Worm (Caenorhabditis elegans) whole organism, young adult: ENCODE results near the gene byn-1.

Source experiments
- B0035.1 ChIP-seq: sonication (generic microtip); optimal IDR thresholded peaks from 2 replicates; lab custom pipeline; 2016; ENCODE audit warnings: missing genetic modification characterization, mild to moderate bottlenecking, missing compliant biosample characterization, missing genotype, missing genetic modification reagents
- B0336.3 ChIP-seq: fragments of 200-800 bp; sonication (Bioruptor generic); IDR thresholded peaks from 2 replicates; pipeline ENCODE4 v1.3.6; 2022; ENCODE audit warnings: missing genetic modification characterization, missing compliant biosample characterization
- F23B12.7 ChIP-seq: sonication (generic microtip); optimal IDR thresholded peaks from 2 replicates; lab custom pipeline; 2017; ENCODE audit warnings: missing genetic modification characterization, mild to moderate bottlenecking, missing compliant biosample characterization, antibody characterized with exemption, moderate library complexity; ENCODE audit not compliant: insufficient read depth
- F33H1.4 ChIP-seq: fragments of 200-800 bp; sonication (Bioruptor generic); IDR thresholded peaks from 2 replicates; pipeline ENCODE4 v1.3.6; 2022; ENCODE audit warnings: missing genetic modification reagents, missing genetic modification characterization, missing compliant biosample characterization
- Y53F4B.3 ChIP-seq: fragments of 200-800 bp; sonication (Bioruptor generic); IDR thresholded peaks from 2 replicates; pipeline ENCODE4 v1.3.6; 2022; ENCODE audit warnings: missing genetic modification reagents, missing genetic modification characterization, missing compliant biosample characterization
- Y56A3A.18 ChIP-seq: fragments of 200-800 bp; sonication (Bioruptor generic); IDR thresholded peaks from 2 replicates; pipeline ENCODE4 v1.3.6; 2022; ENCODE audit warnings: missing genetic modification reagents, missing genetic modification characterization, missing compliant biosample characterization
- dpff-1 ChIP-seq: sonication (generic microtip); optimal IDR thresholded peaks from 2 replicates; lab custom pipeline; 2017; ENCODE audit warnings: mild to moderate bottlenecking, missing genetic modification characterization, missing compliant biosample characterization
- lag-1 ChIP-seq: fragments of 200-800 bp; sonication (Bioruptor generic); IDR thresholded peaks from 2 replicates; pipeline ENCODE4 v1.3.6; 2022; ENCODE audit warnings: missing genetic modification reagents, missing genetic modification characterization, missing compliant biosample characterization
- nfya-2 ChIP-seq: fragments of 200-800 bp; sonication (Bioruptor generic); IDR thresholded peaks from 2 replicates; pipeline ENCODE4 v1.3.6; 2022; ENCODE audit warnings: missing genetic modification reagents, missing genetic modification characterization, missing compliant biosample characterization
- nfyb-1 ChIP-seq: fragments of 200-800 bp; sonication (Bioruptor generic); IDR thresholded peaks from 2 replicates; pipeline ENCODE4 v1.3.6; 2022; ENCODE audit warnings: missing genetic modification reagents, missing genetic modification characterization, missing compliant biosample characterization
- pha-4 ChIP-seq: fragments of 150-350 bp; sonication (generic microtip); optimal IDR thresholded peaks from 2 replicates; lab custom pipeline; 2014; ENCODE audit warnings: missing biosample characterization, missing genetic modification reagents, missing genetic modification characterization
- sea-2 ChIP-seq: fragments of 200-800 bp; sonication (Bioruptor generic); IDR thresholded peaks from 2 replicates; pipeline ENCODE4 v1.3.6; 2022; ENCODE audit warnings: missing genetic modification characterization, missing compliant biosample characterization

DNA sequence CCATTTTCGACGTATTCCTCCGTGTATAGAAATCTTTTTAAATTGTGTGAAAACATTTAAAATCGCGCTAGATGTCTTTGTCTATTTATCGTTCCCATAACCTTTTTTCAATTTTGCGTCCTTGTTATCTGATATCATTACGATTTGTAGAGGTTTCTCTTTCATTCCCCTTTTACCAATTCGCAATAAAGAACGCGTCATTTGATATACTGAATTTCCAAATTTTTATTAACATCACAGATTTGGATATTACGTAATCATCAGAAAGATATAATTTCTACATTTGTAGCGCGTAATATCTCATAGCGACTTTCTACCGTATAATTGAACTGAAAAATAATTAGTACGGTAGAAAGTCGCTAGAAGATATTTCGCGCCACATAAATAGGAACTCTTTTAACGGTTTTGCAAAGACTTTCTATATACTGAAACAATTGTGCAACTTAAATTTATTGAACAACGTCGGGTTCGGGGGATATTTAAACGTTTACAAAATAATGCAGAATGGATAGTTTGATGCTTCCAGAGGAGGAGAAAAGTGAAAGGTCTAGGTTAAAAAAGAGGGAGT lies 27.0 kb downstream of the byn-1 start:
- TF ChIP-seq B0035.1 (tag; lab: Kevin White, UChicago), result peak; percentile 36
- TF ChIP-seq F33H1.4 (GFP tag; lab: Robert Waterston, UW), result peak; percentile 61
- no peak for TF ChIP-seq lag-1 (GFP tag; lab: Robert Waterston, UW)
- TF ChIP-seq pha-4 (tag; lab: Kevin White, UChicago), result no peak
- TF ChIP-seq sea-2 (GFP tag; lab: Robert Waterston, UW), result no peak
- peak; percentile 49; the same call in 1 of the 2 replicates for TF ChIP-seq nfyb-1
- TF ChIP-seq Y56A3A.18 (GFP tag; lab: Robert Waterston, UW), result 0 out of 2 replicates have a peak, but pooled peaks have one; percentile 46
- TF ChIP-seq nfya-2 (GFP tag; lab: Robert Waterston, UW), result no peak
- TF ChIP-seq Y53F4B.3 (GFP tag; lab: Robert Waterston, UW), result no peak
- peak; percentile 82 for TF ChIP-seq B0336.3 (GFP tag; lab: Robert Waterston, UW)
- TF ChIP-seq F23B12.7, result no peak
- TF ChIP-seq dpff-1 (tag; lab: Kevin White, UChicago), result peak; percentile 40
